Worm (Caenorhabditis elegans): Measurements from ENCODE around the gene cpx-2.

Gene cpx-2

DNA sequence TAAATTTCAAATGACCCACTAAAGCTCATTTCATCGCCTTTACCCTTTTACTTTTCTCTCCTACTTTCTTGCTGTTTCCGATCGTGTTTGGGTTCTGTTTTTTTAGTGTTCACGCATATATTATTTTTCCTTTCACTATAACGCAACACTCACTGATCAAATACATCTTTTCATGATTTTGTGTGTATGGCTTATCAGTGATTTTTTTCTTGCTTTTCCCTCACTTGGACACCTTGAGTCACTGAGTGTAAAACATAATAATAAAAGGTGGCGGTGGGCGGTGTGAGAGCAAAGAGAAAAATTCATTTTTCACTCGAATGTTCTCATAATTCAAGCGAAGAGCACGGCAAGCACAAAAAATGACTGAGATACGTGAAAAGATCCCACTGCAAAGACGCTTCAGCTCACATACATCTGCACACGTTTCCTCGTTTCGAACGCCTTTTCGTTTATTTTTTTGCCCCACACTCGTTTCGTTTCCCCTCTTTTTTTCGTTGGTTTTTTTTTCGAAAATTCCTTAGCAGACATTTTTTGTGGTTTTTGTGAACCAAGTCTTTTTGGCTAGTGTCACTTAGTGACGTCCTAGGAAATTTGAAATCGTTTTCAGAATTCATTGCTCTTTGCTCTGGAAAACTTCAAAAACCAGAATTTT is 8.0 kb downstream of the cpx-2 start, which contains the start of gene K03A11.5:
Gene K03A11.5, plus strand, starts transcription at position 602 of the 652 bp plus-strand sequence.
- no peak for TF ChIP-seq attf-3 (GFP tag; conservative IDR thresholded peaks at IDR 0.05)
- peak; percentile 53 for TF ChIP-seq nhr-80 (tag; optimal IDR thresholded peaks at IDR 0.05)
- no peak for TF ChIP-seq lsl-1 (GFP tag; optimal IDR thresholded peaks at IDR 0.05)

ce11 chrX:13061366-13061765 is 9.7 kb downstream of the cpx-2 start:
- TF ChIP-seq let-607 (tag; optimal IDR thresholded peaks at IDR 0.05), result no peak
- no peak for TF ChIP-seq zim-3 (tag; optimal IDR thresholded peaks at IDR 0.05)
- TF ChIP-seq zfh-2 (GFP tag; conservative IDR thresholded peaks at IDR 0.05), result no peak
- TF ChIP-seq ekl-4 (GFP tag; IDR thresholded peaks at IDR 0.05), result no peak
- TF ChIP-seq ceh-79 (tag; optimal IDR thresholded peaks at IDR 0.05), result no peak
- no peak for TF ChIP-seq ZK185.1 (tag; optimal IDR thresholded peaks at IDR 0.05; ENCODE audit: poor library complexity, severe bottlenecking)
- no peak for TF ChIP-seq mes-4 (tag; optimal IDR thresholded peaks at IDR 0.05)
- TF ChIP-seq lsy-27 (tag; optimal IDR thresholded peaks at IDR 0.05; ENCODE audit: borderline replicate concordance, insufficient read depth), result no peak

DNA sequence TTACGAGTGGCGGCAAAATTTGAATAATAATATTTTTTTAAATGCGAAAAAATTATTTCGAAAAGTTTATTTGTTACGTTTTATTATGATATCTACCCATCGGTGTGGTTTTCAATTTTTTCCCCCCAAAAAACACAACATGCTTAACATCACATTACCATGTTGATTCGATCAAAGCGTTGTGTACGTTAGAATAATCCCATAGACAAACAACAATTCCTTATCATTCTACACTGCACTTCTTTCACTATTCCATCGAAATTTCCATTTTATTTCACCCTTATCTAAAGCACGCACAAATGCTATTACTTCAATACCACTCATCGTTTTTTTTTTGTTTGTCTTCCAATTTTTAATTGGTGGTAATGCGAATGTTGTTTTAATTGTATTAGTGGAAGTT is 11.0 kb downstream of the cpx-2 start:
- no peak for TF ChIP-seq nhr-179 (tag; optimal IDR thresholded peaks at IDR 0.05)
- TF ChIP-seq nhr-80 (tag; optimal IDR thresholded peaks at IDR 0.05), result peak; percentile 82

ce11 chrX:13055560-13055959 is 15.5 kb downstream of the cpx-2 start, which contains the start of gene K03A11.6:
Gene K03A11.6 (plus strand): TSS chrX:13055860.
- TF ChIP-seq D2030.7 (GFP tag; IDR thresholded peaks at IDR 0.05), result no peak
- TF ChIP-seq athp-1 (tag; optimal IDR thresholded peaks at IDR 0.05), result no peak
- TF ChIP-seq lir-1 (GFP tag; conservative IDR thresholded peaks at IDR 0.05), result no peak
- TF ChIP-seq hmg-20 (GFP tag; IDR thresholded peaks at IDR 0.05), result no peak
- no peak for TF ChIP-seq lin-26 (GFP tag; IDR thresholded peaks at IDR 0.05)
- no peak for TF ChIP-seq mxl-1 (tag; optimal IDR thresholded peaks at IDR 0.05)
- TF ChIP-seq hlh-26 (GFP tag; conservative IDR thresholded peaks at IDR 0.05), result no peak
- TF ChIP-seq somi-1 (GFP tag; optimal IDR thresholded peaks at IDR 0.05), result no peak
- no peak for TF ChIP-seq ztf-28 (GFP tag; IDR thresholded peaks at IDR 0.05)
- no peak for TF ChIP-seq lin-40 (tag; optimal IDR thresholded peaks at IDR 0.05)
- no peak for TF ChIP-seq egrh-3 (GFP tag; IDR thresholded peaks at IDR 0.05)
- no peak for TF ChIP-seq unc-62 (GFP tag; optimal IDR thresholded peaks at IDR 0.05)
- no peak for TF ChIP-seq F39B2.1 (GFP tag; IDR thresholded peaks at IDR 0.05)
- no peak for TF ChIP-seq ceh-40 (GFP tag; IDR thresholded peaks at IDR 0.05)
- no peak for TF ChIP-seq Y53F4B.3 (GFP tag; IDR thresholded peaks at IDR 0.05)
- no peak for TF ChIP-seq madf-3 (GFP tag; IDR thresholded peaks at IDR 0.05)
- TF ChIP-seq let-607 (tag; optimal IDR thresholded peaks at IDR 0.05), result no peak

DNA sequence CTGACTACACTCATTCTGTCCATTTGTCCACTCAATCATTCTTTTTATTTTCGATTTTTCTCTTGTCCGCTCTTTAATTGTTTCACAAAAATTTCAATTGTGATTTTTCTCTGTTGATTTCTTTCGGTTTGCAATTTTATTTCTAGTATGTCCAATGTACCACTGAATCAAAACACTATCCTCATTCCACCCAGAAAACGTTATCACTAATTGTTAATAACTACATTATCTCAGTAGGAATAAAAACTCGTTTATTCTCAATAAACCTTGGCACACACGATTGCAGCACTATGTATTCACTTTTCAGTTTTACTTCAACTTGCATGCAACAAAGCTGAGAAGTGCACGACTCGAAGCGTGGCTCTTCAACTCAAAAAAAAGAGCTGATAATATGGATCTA is 19.6 kb downstream of the cpx-2 start, which contains the start of gene K03A11.1:
Gene K03A11.1, plus strand, starts transcription at position 301 of the 400 bp plus-strand sequence.
- TF ChIP-seq ekl-4 (GFP tag; IDR thresholded peaks at IDR 0.05) (no peak), F49E8.2 (tag; optimal IDR thresholded peaks at IDR 0.05; ENCODE audit: insufficient read depth) (no peak), snpc-4 (GFP tag; optimal IDR thresholded peaks at IDR 0.05) (no peak), snpc-4 (tag; optimal IDR thresholded peaks at IDR 0.05) (no peak), lin-40 (tag; optimal IDR thresholded peaks at IDR 0.05) (no peak), unc-62 (GFP tag; optimal IDR thresholded peaks at IDR 0.05) (no peak), hmg-20 (GFP tag; IDR thresholded peaks at IDR 0.05) (no peak), Y56A3A.18 (GFP tag; IDR thresholded peaks at IDR 0.05) (no peak), Y79H2A.3 (GFP tag; conservative IDR thresholded peaks at IDR 0.05) (no peak), hsf-1 (GFP tag; IDR thresholded peaks at IDR 0.05) (no peak), F10E7.11 (tag; optimal IDR thresholded peaks at IDR 0.05) (no peak), dpl-1 (GFP tag; optimal IDR thresholded peaks at IDR 0.05) (no peak)
